Worm (Caenorhabditis elegans): ENCODE measurements around the gene ctsa-2.

DNA sequence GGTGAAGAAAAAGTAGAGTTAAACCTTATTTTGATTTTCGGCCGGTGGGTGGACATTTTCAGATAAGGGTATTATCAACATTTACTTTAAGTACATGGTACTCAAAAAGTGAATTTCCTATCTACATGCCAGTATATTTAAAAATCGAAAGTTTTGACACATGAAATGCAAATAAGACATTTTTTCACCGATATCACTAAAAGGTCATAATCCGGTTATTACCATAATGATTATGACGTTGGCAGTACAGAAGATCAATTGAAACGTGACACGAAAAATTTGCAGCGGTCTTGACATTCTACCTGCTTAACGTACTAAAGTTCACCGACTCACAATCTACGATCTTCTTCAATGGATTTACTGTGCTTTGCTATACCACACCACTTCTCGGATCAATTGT, 27.6 kb upstream of the ctsa-2 start:
- TF ChIP-seq scrt-1 (GFP tag; IDR thresholded peaks at IDR 0.05) (no peak), hmg-4 (GFP tag; optimal IDR thresholded peaks at IDR 0.05) (no peak), ets-7 (tag; optimal IDR thresholded peaks at IDR 0.05) (no peak), ceh-13 (GFP tag; optimal IDR thresholded peaks at IDR 0.05) (no peak), sea-1 (GFP tag; conservative IDR thresholded peaks at IDR 0.05) (no peak), tra-4 (tag; optimal IDR thresholded peaks at IDR 0.05) (no peak)
